Worm (Caenorhabditis elegans) whole organism, early embryonic: Measurements from ENCODE around the gene pycr-1.
A peak's percentile ranks its signal among the peaks of the same experiment; 100 is the strongest.

Source experiments
- B0310.2 ChIP-seq: sonication (generic microtip); optimal IDR thresholded peaks from 2 replicates; lab custom pipeline; 2016; ENCODE audit warnings: mild to moderate bottlenecking, missing genetic modification characterization, missing compliant biosample characterization
- F13C5.2 ChIP-seq: sonication (generic microtip); optimal IDR thresholded peaks from 2 replicates; lab custom pipeline; 2017; ENCODE audit warnings: mild to moderate bottlenecking, missing genetic modification characterization, inconsistent platforms, missing compliant biosample characterization
- aly-1 ChIP-seq: sonication (generic microtip); optimal IDR thresholded peaks from 2 replicates; lab custom pipeline; 2016; ENCODE audit warnings: missing genetic modification characterization, missing compliant biosample characterization
- ama-1 ChIP-seq: fragments of 150-350 bp; optimal IDR thresholded peaks from 2 replicates; lab custom pipeline; 2014
- ceh-13 ChIP-seq: fragments of 200-800 bp; sonication (Bioruptor generic); optimal IDR thresholded peaks from 2 replicates; lab custom pipeline; 2018; ENCODE audit warnings: mild to moderate bottlenecking, missing genetic modification characterization, missing compliant biosample characterization
- ceh-36 ChIP-seq: sonication (generic microtip); optimal IDR thresholded peaks from 2 replicates; lab custom pipeline; 2016; ENCODE audit warnings: missing genetic modification characterization, inconsistent platforms, missing compliant biosample characterization
- ets-7 ChIP-seq: sonication (generic microtip); optimal IDR thresholded peaks from 2 replicates; lab custom pipeline; 2016; ENCODE audit warnings: missing genotype, missing genetic modification characterization, missing compliant biosample characterization
- flt-1 ChIP-seq: fragments of 200-800 bp; sonication (Bioruptor generic); IDR thresholded peaks from 2 replicates; pipeline ENCODE4 v1.3.6; 2022; ENCODE audit warnings: missing genetic modification characterization, missing compliant biosample characterization
- hmbx-1 ChIP-seq: sonication (generic microtip); optimal IDR thresholded peaks from 2 replicates; lab custom pipeline; 2016; ENCODE audit warnings: mild to moderate bottlenecking, missing genetic modification characterization, missing compliant biosample characterization
- hmg-4 ChIP-seq: fragments of 200-800 bp; sonication (Bioruptor generic); optimal IDR thresholded peaks from 2 replicates; lab custom pipeline; 2018; ENCODE audit warnings: mild to moderate bottlenecking, missing genetic modification characterization, missing compliant biosample characterization
- hnd-1 ChIP-seq: sonication (generic microtip); optimal IDR thresholded peaks from 2 replicates; lab custom pipeline; 2016; ENCODE audit warnings: missing genetic modification characterization, missing compliant biosample characterization
- pes-1 ChIP-seq: fragments of 200-800 bp; sonication (Bioruptor generic); IDR thresholded peaks from 2 replicates; pipeline ENCODE4 v1.3.6; 2022; ENCODE audit warnings: missing genetic modification reagents, missing genetic modification characterization, missing compliant biosample characterization
- scrt-1 ChIP-seq: fragments of 200-800 bp; sonication (Bioruptor generic); IDR thresholded peaks from 2 replicates; pipeline ENCODE4 v1.3.6; 2022; ENCODE audit warnings: missing genetic modification characterization, missing compliant biosample characterization
- sea-1 ChIP-seq: fragments of 200-800 bp; sonication (Bioruptor generic); conservative IDR thresholded peaks from 2 replicates; pipeline ENCODE4 v1.3.6; 2022; ENCODE audit warnings: missing genetic modification characterization, missing compliant biosample characterization
- tbx-11 ChIP-seq: fragments of 200-800 bp; sonication (Bioruptor generic); IDR thresholded peaks from 2 replicates; pipeline ENCODE4 v1.3.6; 2022; ENCODE audit warnings: missing genetic modification characterization, missing compliant biosample characterization
- tbx-37 ChIP-seq: fragments of 200-800 bp; sonication (Bioruptor generic); conservative IDR thresholded peaks from 2 replicates; pipeline ENCODE4 v1.3.6; 2022; ENCODE audit warnings: missing genetic modification reagents, missing genetic modification characterization, missing compliant biosample characterization
- tra-4 ChIP-seq: sonication (generic microtip); optimal IDR thresholded peaks from 2 replicates; lab custom pipeline; 2017; ENCODE audit warnings: missing genetic modification characterization, missing compliant biosample characterization

Gene pycr-1

ce11 chrX:12141051-12141450 is 5.6 kb upstream of the pycr-1 start, which contains the start of gene lyst-1:
TSS of gene lyst-1 (minus strand) at chrX:12141151.
- TF ChIP-seq ceh-13 (no peak), ama-1 (lab: Kevin White, UChicago) (no peak), sea-1 (GFP tag; lab: Robert Waterston, UW) (no peak), aly-1 (tag; lab: Kevin White, UChicago) (no peak), hnd-1 (no peak), ceh-36 (tag; lab: Kevin White, UChicago) (no peak), tbx-37 (no peak), tbx-11 (GFP tag; lab: Robert Waterston, UW) (no peak), F13C5.2 (tag; lab: Kevin White, UChicago) (no peak), hmg-4 (GFP tag; lab: Kevin White, UChicago) (no peak), ets-7 (tag; lab: Kevin White, UChicago) (no peak), hmbx-1 (tag; lab: Kevin White, UChicago) (no peak), pes-1 (GFP tag; lab: Robert Waterston, UW) (no peak), B0310.2 (no peak)

ce11 chrX:12142569-12142968 is 4.1 kb upstream of the pycr-1 start, which contains the start of gene M153.3:
TSS of gene M153.3 (plus strand) at chrX:12142869.
- TF ChIP-seq B0310.2 (no peak), flt-1 (no peak), tbx-37 (no peak), ama-1 (lab: Kevin White, UChicago) (no peak), scrt-1 (no peak), hmg-4 (GFP tag; lab: Kevin White, UChicago) (no peak), ceh-13 (no peak), hnd-1 (no peak), tra-4 (tag; lab: Kevin White, UChicago) (no peak), hmbx-1 (tag; lab: Kevin White, UChicago) (no peak), ets-7 (tag; lab: Kevin White, UChicago) (no peak)

ce11 chrX:12143693-12144092 is 2.9 kb upstream of the pycr-1 start, which contains the start of gene M153.5:
TSS of gene M153.5 (plus strand) at chrX:12143993.
- TF ChIP-seq tbx-11 (GFP tag; lab: Robert Waterston, UW) (no peak), aly-1 (tag; lab: Kevin White, UChicago) (no peak), hmbx-1 (tag; lab: Kevin White, UChicago) (no peak), B0310.2 (no peak), tbx-37 (no peak), ceh-36 (tag; lab: Kevin White, UChicago) (no peak)

ce11 chrX:12145919-12146318 is 713 bp upstream of the pycr-1 start:
- TF ChIP-seq ceh-13 = no peak
- TF ChIP-seq tbx-11 (GFP tag; lab: Robert Waterston, UW) = no peak
- TF ChIP-seq hmbx-1 (tag; lab: Kevin White, UChicago) = no peak
- no peak for TF ChIP-seq aly-1 (tag; lab: Kevin White, UChicago)
- TF ChIP-seq sea-1 (GFP tag; lab: Robert Waterston, UW) = no peak
- no peak for TF ChIP-seq tra-4 (tag; lab: Kevin White, UChicago)
- TF ChIP-seq F13C5.2 (tag; lab: Kevin White, UChicago) = no peak
- TF ChIP-seq tbx-37 = no peak
- TF ChIP-seq pes-1 (GFP tag; lab: Robert Waterston, UW) = no peak
- no peak for TF ChIP-seq hnd-1
- no peak for TF ChIP-seq ceh-36 (tag; lab: Kevin White, UChicago)
- no peak for TF ChIP-seq flt-1

ce11 chrX:12149638-12150137 is 3.1 kb downstream of the pycr-1 start, which contains the start of gene znf-474:
TSS of gene znf-474 (plus strand) at chrX:12149924.
- TF ChIP-seq scrt-1 (0 out of 2 replicates have a peak, but pooled peaks have one; percentile 51), F13C5.2 (tag; lab: Kevin White, UChicago) (no peak)

- TF ChIP-seq tbx-37 (no peak), ama-1 (lab: Kevin White, UChicago) (no peak), ceh-13 (no peak), aly-1 (tag; lab: Kevin White, UChicago) (no peak), pes-1 (GFP tag; lab: Robert Waterston, UW) (no peak), ceh-36 (tag; lab: Kevin White, UChicago) (no peak), tbx-11 (GFP tag; lab: Robert Waterston, UW) (no peak), F13C5.2 (tag; lab: Kevin White, UChicago) (no peak), tra-4 (tag; lab: Kevin White, UChicago) (no peak), hmbx-1 (tag; lab: Kevin White, UChicago) (no peak), hmg-4 (GFP tag; lab: Kevin White, UChicago) (no peak), flt-1 (no peak), scrt-1 (no peak), ets-7 (tag; lab: Kevin White, UChicago) (no peak), B0310.2 (no peak), sea-1 (GFP tag; lab: Robert Waterston, UW) (no peak), hnd-1 (no peak)
Observed at ce11 chrX:12154055-12154898, 7.6 kb downstream of the pycr-1 start, which contains the start of gene mfsd-11. TSS of gene mfsd-11 (minus strand) at chrX:12154105.

- TF ChIP-seq tbx-37 = no peak
- TF ChIP-seq ceh-36 (tag; lab: Kevin White, UChicago) = peak; percentile 18
Observed at ce11 chrX:12158641-12159040, 12.0 kb downstream of the pycr-1 start.
